Fruit fly (Drosophila melanogaster) whole organism, adult: ENCODE data around the gene ldd.

ENCODE experiments used
- CG11617 ChIP-seq: fragments of 200-800 bp; sonication (Bioruptor generic); optimal IDR thresholded peaks from 2 replicates; lab custom pipeline; 2017; ENCODE audit warnings: mild to moderate bottlenecking, missing biosample characterization, missing genetic modification reagents, missing genetic modification characterization
- CG12768 ChIP-seq: fragments of 200-800 bp; sonication (Bioruptor generic); optimal IDR thresholded peaks from 2 replicates; lab custom pipeline; 2017; ENCODE audit warnings: missing biosample characterization, missing genetic modification characterization, mild to moderate bottlenecking, moderate library complexity, missing genetic modification reagents
- CG14711 ChIP-seq: fragments of 200-800 bp; sonication (Bioruptor generic); optimal IDR thresholded peaks from 2 replicates; lab custom pipeline; 2018; ENCODE audit warnings: missing biosample characterization, mild to moderate bottlenecking, missing genetic modification characterization, moderate library complexity
- CG1620 ChIP-seq: fragments of 200-800 bp; sonication (Bioruptor generic); optimal IDR thresholded peaks from 2 replicates; lab custom pipeline; 2016; ENCODE audit warnings: missing biosample characterization, missing genetic modification characterization
- CG33017 ChIP-seq: fragments of 200-800 bp; sonication (Bioruptor generic); optimal IDR thresholded peaks from 2 replicates; lab custom pipeline; 2018; ENCODE audit warnings: missing biosample characterization, mild to moderate bottlenecking, missing genetic modification characterization, moderate library complexity
- CG5204 ChIP-seq: fragments of 200-800 bp; sonication (Bioruptor generic); optimal IDR thresholded peaks from 2 replicates; lab custom pipeline; 2016; ENCODE audit warnings: missing biosample characterization, missing genetic modification characterization
- CG7045 ChIP-seq: fragments of 200-800 bp; sonication (Bioruptor generic); optimal IDR thresholded peaks from 2 replicates; lab custom pipeline; 2017; ENCODE audit warnings: missing biosample characterization, mild to moderate bottlenecking, missing genetic modification characterization
- CG7101 ChIP-seq: fragments of 200-800 bp; sonication (Bioruptor generic); optimal IDR thresholded peaks from 2 replicates; lab custom pipeline; 2018; ENCODE audit warnings: missing biosample characterization, mild to moderate bottlenecking, missing genetic modification characterization, moderate library complexity
- Clk ChIP-seq: fragments of 200-800 bp; sonication (Bioruptor generic); optimal IDR thresholded peaks from 2 replicates; lab custom pipeline; 2017; ENCODE audit warnings: missing biosample characterization, missing genetic modification characterization
- Crg-1 ChIP-seq: fragments of 200-800 bp; sonication (Bioruptor generic); optimal IDR thresholded peaks from 2 replicates; lab custom pipeline; 2016; ENCODE audit warnings: missing biosample characterization, missing genetic modification characterization
- Hr96 ChIP-seq: fragments of 200-800 bp; sonication (Bioruptor generic); optimal IDR thresholded peaks from 2 replicates; lab custom pipeline; 2016; ENCODE audit warnings: missing biosample characterization, missing genetic modification characterization
- Mnt ChIP-seq: fragments of 200-800 bp; sonication (Bioruptor generic); optimal IDR thresholded peaks from 2 replicates; lab custom pipeline; 2016; ENCODE audit warnings: missing biosample characterization, mild to moderate bottlenecking, missing genetic modification characterization
- bab1 ChIP-seq: fragments of 200-800 bp; sonication (Bioruptor generic); optimal IDR thresholded peaks from 3 replicates; lab custom pipeline; 2019; ENCODE audit warnings: missing biosample characterization, mild to moderate bottlenecking, missing genetic modification characterization, moderate library complexity
- cic ChIP-seq: fragments of 200-800 bp; sonication (Bioruptor generic); optimal IDR thresholded peaks from 2 replicates; lab custom pipeline; 2017; ENCODE audit warnings: missing biosample characterization, mild to moderate bottlenecking, missing genetic modification characterization, moderate library complexity
- cnc ChIP-seq, 2 experiments: fragments of >200 bp; optimal IDR thresholded peaks; 2 replicates each; lab custom pipeline; 2017
- kay ChIP-seq: fragments of 200-800 bp; sonication (Bioruptor generic); peaks from one replicate; lab custom pipeline; 2016; ENCODE audit warnings: missing biosample characterization, missing genetic modification characterization, borderline replicate concordance
- ovo ChIP-seq: fragments of 200-800 bp; sonication (Bioruptor generic); optimal IDR thresholded peaks from 2 replicates; lab custom pipeline; 2016; ENCODE audit warnings: missing biosample characterization, missing genetic modification characterization
- pad ChIP-seq: fragments of 200-800 bp; sonication (Bioruptor generic); optimal IDR thresholded peaks from 3 replicates; lab custom pipeline; 2017; ENCODE audit warnings: missing biosample characterization, missing genetic modification characterization, mild to moderate bottlenecking, moderate library complexity, missing genetic modification reagents
- tj ChIP-seq: fragments of 200-800 bp; sonication (Bioruptor generic); optimal IDR thresholded peaks from 3 replicates; lab custom pipeline; 2017; ENCODE audit warnings: missing biosample characterization, mild to moderate bottlenecking, missing genetic modification characterization, moderate library complexity
- toe ChIP-seq: fragments of 200-800 bp; sonication (Bioruptor generic); optimal IDR thresholded peaks from 2 replicates; lab custom pipeline; 2016; ENCODE audit warnings: missing biosample characterization, missing genetic modification characterization

The ldd gene

DNA sequence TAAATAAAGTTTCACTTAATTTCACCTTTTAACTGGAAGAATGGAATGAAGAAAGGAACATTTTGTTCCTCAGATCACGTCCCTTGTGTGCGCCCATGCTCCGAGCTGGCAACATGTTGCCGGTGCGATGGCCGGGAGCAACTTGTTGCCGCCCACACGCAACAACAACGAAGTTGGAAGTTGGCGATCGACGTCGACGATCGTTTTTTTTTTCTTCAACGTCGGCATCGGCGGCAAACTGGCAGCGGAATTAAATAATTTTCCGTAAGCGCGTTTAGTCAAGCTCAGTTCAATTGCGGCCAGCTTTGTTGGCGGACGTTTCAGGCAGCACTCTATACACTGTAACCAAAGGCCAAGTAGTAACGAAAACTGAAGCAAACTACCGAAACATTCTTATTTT lies at the start of gene ldd:
ldd (plus strand) TSS at position 136 of the 400 bp plus-strand sequence.
- TF ChIP-seq toe (GFP tag; lab: Kevin White, UChicago): no peak

DNA sequence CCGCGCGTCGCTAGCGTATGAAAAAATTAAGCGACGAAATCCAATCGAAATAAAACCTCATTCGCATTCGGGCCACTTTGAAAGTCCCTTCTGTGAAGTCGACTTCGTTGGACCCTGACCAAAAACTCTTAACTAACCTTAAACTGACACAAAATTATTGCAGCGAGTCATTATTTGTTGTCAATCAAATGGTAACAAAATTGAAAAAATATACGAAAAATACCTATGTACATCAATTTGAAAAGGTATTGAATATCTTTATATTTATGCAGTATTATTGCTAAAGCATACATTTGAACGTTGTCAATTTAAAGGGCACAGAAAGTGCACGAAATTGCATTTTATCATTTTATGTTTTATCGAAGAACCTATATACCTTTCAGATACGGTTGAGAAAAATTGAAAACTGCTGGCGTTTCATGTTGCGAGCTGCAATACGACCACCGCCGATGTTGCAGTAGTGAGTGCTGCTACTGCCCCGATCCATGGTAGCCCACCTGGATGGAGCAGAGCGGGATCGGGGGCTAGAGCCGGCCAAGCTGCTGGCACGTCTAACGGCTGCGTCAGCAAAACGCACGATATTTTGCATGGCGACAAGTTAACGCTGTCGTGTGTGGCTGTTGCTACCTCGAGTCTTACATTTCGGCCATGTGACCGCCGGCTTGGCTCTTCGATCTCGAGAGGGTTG lies 49.6 kb upstream of the ldd start:
- peak; percentile 98 for TF ChIP-seq tj (GFP tag; lab: Kevin White, UChicago)
- no peak for TF ChIP-seq Clk (GFP tag; lab: Kevin White, UChicago)
- TF ChIP-seq CG7101 (tag; lab: Kevin White, UChicago): no peak

DNA sequence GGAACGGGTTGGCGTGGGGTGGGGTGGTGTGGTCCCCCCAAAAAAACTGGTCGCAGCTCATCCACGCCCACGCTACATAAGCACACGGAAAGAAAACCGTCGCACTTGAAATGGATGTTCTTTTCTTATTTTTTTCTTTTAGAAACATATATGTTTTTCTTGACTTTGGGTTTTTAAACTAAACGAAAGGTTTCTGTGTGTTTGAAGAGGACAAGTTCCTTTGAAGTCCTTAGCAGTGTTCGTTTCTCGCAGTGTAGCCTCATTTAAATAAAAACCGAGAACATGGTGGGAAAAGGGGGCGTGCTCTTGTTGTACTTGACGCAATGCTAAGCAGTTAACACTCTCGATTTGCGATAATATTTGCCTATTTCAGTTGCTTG lies 49.1 kb upstream of the ldd start:
- TF ChIP-seq pad (GFP tag; lab: Kevin White, UChicago): no peak
- no peak for TF ChIP-seq Hr96 (GFP tag; lab: Kevin White, UChicago)
- peak; percentile 57 for TF ChIP-seq bab1 (GFP tag; lab: Kevin White, UChicago)
- TF ChIP-seq CG14711 (tag; lab: Kevin White, UChicago): peak; percentile 14
- peak; percentile 31 for TF ChIP-seq CG1620 (GFP tag; lab: Kevin White, UChicago)

DNA sequence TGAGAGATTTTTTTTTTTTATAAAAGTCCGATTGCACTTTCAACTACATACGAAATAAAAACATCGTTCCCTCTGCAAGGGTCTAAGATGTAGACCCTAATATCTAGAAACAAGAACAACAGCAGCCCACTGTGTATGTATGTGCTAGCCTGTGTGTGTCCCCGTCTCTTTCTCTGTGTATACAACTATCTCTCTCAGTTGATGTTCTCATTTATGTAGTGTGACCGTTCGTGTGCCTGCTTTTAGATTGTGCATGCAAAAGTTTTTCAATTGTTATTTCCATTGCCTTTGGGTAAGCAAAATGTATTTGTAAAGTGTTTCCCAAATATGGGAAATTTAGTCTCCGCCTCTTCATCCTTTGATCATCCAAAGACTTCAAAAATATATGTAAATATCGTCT lies 43.1 kb upstream of the ldd start:
- TF ChIP-seq Crg-1 (GFP tag; lab: Kevin White, UChicago): no peak
- TF ChIP-seq cnc (optimal IDR thresholded peaks at IDR 0.05; lab: Kevin White, UChicago): no peak
- TF ChIP-seq CG5204 (GFP tag; lab: Kevin White, UChicago): no peak
- TF ChIP-seq CG12768 (GFP tag; lab: Kevin White, UChicago): no peak
- no peak for TF ChIP-seq CG11617 (GFP tag; lab: Kevin White, UChicago)

DNA sequence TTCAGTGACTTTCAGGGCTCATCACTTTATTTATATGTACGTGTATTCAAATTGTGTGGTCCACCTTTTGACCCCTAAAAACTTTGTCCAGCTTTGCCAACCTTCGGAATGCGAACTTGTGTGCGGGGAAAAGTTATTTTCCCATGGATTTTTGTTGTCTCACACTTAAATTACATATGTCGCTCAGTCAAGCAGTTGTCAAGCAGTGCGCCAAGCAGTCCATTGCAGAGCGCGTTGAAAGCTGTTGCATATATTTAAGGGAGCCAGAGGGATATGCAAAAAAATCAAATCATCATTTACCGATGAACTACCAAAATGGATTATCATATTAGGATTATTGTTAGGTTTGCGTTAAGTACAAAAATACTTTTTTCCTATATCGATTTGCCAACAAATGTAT lies 40.2 kb upstream of the ldd start:
- TF ChIP-seq bab1 (GFP tag; lab: Kevin White, UChicago) (no peak), CG33017 (tag; lab: Kevin White, UChicago) (no peak), Crg-1 (GFP tag; lab: Kevin White, UChicago) (no peak), toe (GFP tag; lab: Kevin White, UChicago) (no peak), CG1620 (GFP tag; lab: Kevin White, UChicago) (no peak), ovo (no peak), CG7045 (no peak), cic (no peak), pad (GFP tag; lab: Kevin White, UChicago) (no peak), Hr96 (GFP tag; lab: Kevin White, UChicago) (no peak), CG14711 (tag; lab: Kevin White, UChicago) (no peak), tj (GFP tag; lab: Kevin White, UChicago) (no peak), cnc (optimal IDR thresholded peaks at IDR 0.05; lab: Kevin White, UChicago) (no peak), CG5204 (GFP tag; lab: Kevin White, UChicago) (no peak), CG11617 (GFP tag; lab: Kevin White, UChicago) (no peak)

DNA sequence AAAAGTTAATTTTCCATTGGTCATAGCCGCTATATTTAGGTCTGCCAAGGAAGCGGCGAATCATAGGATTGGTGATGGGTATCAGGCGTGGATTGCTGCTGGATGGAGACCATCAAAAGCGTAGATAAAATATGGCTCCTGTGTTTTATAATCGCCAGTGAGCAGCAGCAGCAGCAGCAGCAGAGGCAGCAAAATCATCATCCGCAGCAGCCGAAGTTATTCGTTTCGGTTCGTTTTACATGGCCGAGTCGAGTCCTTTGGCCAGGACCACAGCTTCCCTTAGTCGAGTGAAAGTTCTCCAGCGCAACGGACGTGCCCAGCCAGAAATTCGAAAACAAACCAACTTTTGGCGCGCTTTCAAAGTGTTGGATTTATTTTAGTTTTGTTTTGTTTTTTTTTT lies 29.9 kb upstream of the ldd start, which contains the start of gene stg1:
stg1 (plus strand) TSS at position 301 of the 400 bp plus-strand sequence.
- TF ChIP-seq tj (GFP tag; lab: Kevin White, UChicago) (no peak), CG14711 (tag; lab: Kevin White, UChicago) (no peak), CG7101 (tag; lab: Kevin White, UChicago) (no peak), toe (GFP tag; lab: Kevin White, UChicago) (no peak), bab1 (GFP tag; lab: Kevin White, UChicago) (no peak), CG33017 (tag; lab: Kevin White, UChicago) (no peak), Hr96 (GFP tag; lab: Kevin White, UChicago) (no peak), pad (GFP tag; lab: Kevin White, UChicago) (no peak), Mnt (GFP tag; lab: Kevin White, UChicago) (no peak), cic (no peak), CG12768 (GFP tag; lab: Kevin White, UChicago) (no peak), CG5204 (GFP tag; lab: Kevin White, UChicago) (no peak), ovo (no peak), CG7045 (no peak), CG11617 (GFP tag; lab: Kevin White, UChicago) (no peak), kay (no peak), Clk (GFP tag; lab: Kevin White, UChicago) (no peak)

DNA sequence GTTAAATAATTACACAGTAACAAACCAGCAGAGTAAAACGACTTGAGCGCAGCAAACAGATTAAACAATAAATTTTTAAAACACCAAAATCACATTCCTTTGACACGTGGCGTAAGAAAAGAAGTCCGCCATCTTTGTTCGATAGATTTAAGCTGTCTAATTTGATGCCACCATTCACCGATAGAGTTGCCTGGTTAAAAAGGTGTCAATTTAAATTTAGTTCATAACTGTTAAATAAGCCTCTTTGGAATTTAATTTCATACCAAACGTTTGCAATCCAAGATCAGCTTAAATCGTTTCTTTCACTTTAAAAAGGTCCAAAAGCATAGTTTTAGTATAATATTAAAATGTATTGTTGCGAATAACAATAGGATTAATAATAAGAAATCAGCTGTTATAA lies 21.3 kb upstream of the ldd start, which contains the start of gene CG15446:
CG15446 (minus strand) TSS at position 101 of the 400 bp plus-strand sequence.
- TF ChIP-seq cnc (optimal IDR thresholded peaks at IDR 0.05; lab: Kevin White, UChicago) (no peak), cic (no peak), tj (GFP tag; lab: Kevin White, UChicago) (no peak), Clk (GFP tag; lab: Kevin White, UChicago) (no peak), CG33017 (tag; lab: Kevin White, UChicago) (no peak), ovo (no peak), bab1 (GFP tag; lab: Kevin White, UChicago) (no peak), kay (no peak), CG7045 (no peak), CG5204 (GFP tag; lab: Kevin White, UChicago) (no peak)
